Fruit fly (Drosophila melanogaster): ENCODE data around the gene CG17738.

dm6 chr3R:12317325-12317724 lies 46.6 kb downstream of the CG17738 start:
- TF ChIP-seq pan (optimal IDR thresholded peaks at IDR 0.05), result no peak
- no peak for TF ChIP-seq psq (optimal IDR thresholded peaks at IDR 0.05)
- TF ChIP-seq usp (GFP tag; optimal IDR thresholded peaks at IDR 0.05), result no peak
- TF ChIP-seq CG8478 (optimal IDR thresholded peaks at IDR 0.05), result no peak

Measured in whole organism.